Worm (Caenorhabditis elegans) whole organism, L2 larva: Measurements from ENCODE around the gene fbl-1.

Experiments used
- egl-27 ChIP-seq: sonication (generic microtip); optimal IDR thresholded peaks from 3 replicates; lab custom pipeline; 2017; ENCODE audit warnings: missing biosample characterization, missing genetic modification reagents, missing genetic modification characterization
- elt-1 ChIP-seq: fragments of 150-350 bp; optimal IDR thresholded peaks from 2 replicates; lab custom pipeline; 2014; ENCODE audit warnings: missing biosample characterization, missing genetic modification characterization
- fos-1 ChIP-seq: fragments of 150-350 bp; optimal IDR thresholded peaks from 2 replicates; lab custom pipeline; 2014; ENCODE audit warnings: missing biosample characterization, missing genetic modification characterization
- lin-13 ChIP-seq: fragments of 150-350 bp; optimal IDR thresholded peaks from 2 replicates; lab custom pipeline; 2014; ENCODE audit warnings: missing biosample characterization, missing genetic modification reagents, missing genetic modification characterization
- mdl-1 ChIP-seq, 2 experiments: fragments of 150-350 bp in 1 of 2; sonication (generic microtip) in 1 of 2; optimal IDR thresholded peaks; 2 replicates each; lab custom pipeline; 2017; ENCODE audit warnings: missing biosample characterization in 2 of 2, missing genetic modification characterization in 2 of 2
- nhr-237 ChIP-seq: fragments of 150-350 bp; optimal IDR thresholded peaks from 2 replicates; lab custom pipeline; 2014; ENCODE audit warnings: missing biosample characterization, missing genetic modification characterization
- snpc-4 ChIP-seq: fragments of 150-350 bp; optimal IDR thresholded peaks from 2 replicates; lab custom pipeline; 2014; ENCODE audit warnings: missing biosample characterization, missing genetic modification characterization
- unc-39 ChIP-seq: fragments of 150-350 bp; optimal IDR thresholded peaks from 2 replicates; lab custom pipeline; 2014; ENCODE audit warnings: missing biosample characterization, missing genetic modification characterization
- zag-1 ChIP-seq: fragments of 150-350 bp; optimal IDR thresholded peaks from 2 replicates; lab custom pipeline; 2014; ENCODE audit warnings: missing biosample characterization, missing genetic modification characterization
- ztf-11 ChIP-seq: sonication (generic microtip); optimal IDR thresholded peaks from 2 replicates; lab custom pipeline; 2017; ENCODE audit warnings: missing biosample characterization, missing genetic modification characterization

ce11 chrIV:9545986-9546385 lies 5.4 kb downstream of the fbl-1 start, which contains the start of gene T05A1.5:
- TF ChIP-seq snpc-4 (tag; lab: Kevin White, UChicago) (no peak), nhr-237 (tag; lab: Kevin White, UChicago) (no peak), unc-39 (tag; lab: Kevin White, UChicago) (no peak), lin-13 (no peak), mdl-1 (tag; optimal IDR thresholded peaks at IDR 0.05; lab: Kevin White, UChicago) (no peak), ztf-11 (tag; lab: Kevin White, UChicago) (no peak), elt-1 (tag; lab: Kevin White, UChicago) (no peak), zag-1 (tag; lab: Kevin White, UChicago) (no peak), egl-27 (tag; lab: Kevin White, UChicago) (no peak), fos-1 (no peak)
